Fruit fly (Drosophila melanogaster): Measurements from ENCODE around the gene CG31337.

Gene CG31337

DNA sequence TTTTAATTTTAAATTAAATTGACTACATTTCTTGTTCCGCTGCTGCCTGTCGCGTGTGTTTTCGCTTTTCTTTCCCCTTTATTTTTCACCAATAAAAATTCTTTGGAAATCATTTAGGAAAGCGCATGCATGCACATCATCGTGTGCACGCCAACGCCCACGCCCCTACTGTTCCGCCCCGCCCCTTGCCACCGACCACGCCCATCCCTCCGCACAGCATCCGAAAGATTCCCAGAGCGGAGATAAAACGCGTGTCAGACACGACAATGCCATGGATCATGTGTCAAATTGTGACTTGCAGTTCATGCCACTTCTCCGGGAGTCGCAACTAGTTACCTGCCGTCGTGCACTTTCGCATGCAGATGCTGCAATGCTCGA lies 3.2 kb upstream of the CG31337 start:
- no peak for TF ChIP-seq fd59A (GFP tag; optimal IDR thresholded peaks at IDR 0.05)
- peak; percentile 7 for TF ChIP-seq CG32006 (GFP tag; optimal IDR thresholded peaks at IDR 0.05)
- TF ChIP-seq Eip78C (GFP tag), result peak; percentile 22

DNA sequence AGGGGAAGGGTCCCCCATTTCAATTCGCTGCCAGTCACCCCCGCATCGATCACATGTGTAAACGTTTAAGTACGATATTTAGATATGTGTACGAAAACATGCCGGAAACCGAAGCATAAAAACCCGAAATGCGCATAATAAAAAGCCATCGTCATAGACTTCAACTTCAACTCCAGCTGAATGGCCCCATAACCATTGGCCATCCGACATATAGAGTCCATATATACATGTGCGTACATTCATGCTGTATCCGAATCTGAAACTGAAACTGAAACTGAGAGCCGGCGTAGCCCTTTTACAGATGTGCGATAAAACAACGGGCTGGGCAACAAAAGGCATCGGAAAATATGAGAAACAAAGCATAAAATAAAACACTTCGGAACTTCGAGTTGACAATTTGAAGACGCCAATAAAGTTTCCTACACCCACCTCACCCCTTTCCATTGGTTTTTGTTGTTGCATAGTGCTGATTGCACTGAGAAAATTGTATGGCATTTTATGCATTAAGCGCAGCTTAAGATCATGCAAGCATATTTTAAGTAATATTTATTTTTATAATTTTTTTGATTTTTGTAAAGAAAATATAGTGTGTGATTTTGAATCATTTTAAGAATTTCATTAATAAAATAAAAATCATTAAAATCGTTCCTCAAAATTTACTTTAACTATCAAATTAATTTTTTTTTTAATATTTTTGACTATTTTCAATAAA lies 2.7 kb upstream of the CG31337 start:
- TF ChIP-seq Hr39 (GFP tag; optimal IDR thresholded peaks at IDR 0.05), result no peak
- TF ChIP-seq Lpt (GFP tag; optimal IDR thresholded peaks at IDR 0.05), result no peak
- TF ChIP-seq Sox15 (GFP tag; optimal IDR thresholded peaks at IDR 0.05), result no peak
- no peak for TF ChIP-seq CG6163 (GFP tag; IDR thresholded peaks at IDR 0.05)
- no peak for TF ChIP-seq esn (GFP tag; optimal IDR thresholded peaks at IDR 0.05)
- no peak for TF ChIP-seq CG1621 (tag; optimal IDR thresholded peaks at IDR 0.05)
- no peak for TF ChIP-seq Ets96B (tag; optimal IDR thresholded peaks at IDR 0.05)
- peak; percentile 58 for TF ChIP-seq Eip78C (GFP tag)
- TF ChIP-seq CG32006 (GFP tag; optimal IDR thresholded peaks at IDR 0.05), result peak; percentile 11
- no peak for TF ChIP-seq CG10669 (GFP tag; optimal IDR thresholded peaks at IDR 0.05)
- no peak for TF ChIP-seq cyc (GFP tag; optimal IDR thresholded peaks at IDR 0.05)
- no peak for TF ChIP-seq CG6276 (GFP tag; optimal IDR thresholded peaks at IDR 0.05)
- no peak for TF ChIP-seq dsx (GFP tag; optimal IDR thresholded peaks at IDR 0.05; ENCODE audit: poor library complexity, severe bottlenecking)
- no peak for TF ChIP-seq spab (GFP tag; optimal IDR thresholded peaks at IDR 0.05)
- TF ChIP-seq CG7368 (GFP tag; optimal IDR thresholded peaks at IDR 0.05), result no peak
- TF ChIP-seq CG4318 (GFP tag; optimal IDR thresholded peaks at IDR 0.05), result no peak
- TF ChIP-seq CG3919 (GFP tag; optimal IDR thresholded peaks at IDR 0.05), result no peak
- TF ChIP-seq fd59A (GFP tag; optimal IDR thresholded peaks at IDR 0.05), result no peak

dm6 chr3R:13538723-13539269 lies 6.4 kb downstream of the CG31337 start:
- TF ChIP-seq CG1621 (tag; optimal IDR thresholded peaks at IDR 0.05) (no peak), CG8319 (GFP tag; optimal IDR thresholded peaks at IDR 0.05) (no peak), CG4318 (GFP tag; optimal IDR thresholded peaks at IDR 0.05) (no peak), svp (GFP tag) (no peak), CG32006 (GFP tag; optimal IDR thresholded peaks at IDR 0.05) (no peak), spab (GFP tag; optimal IDR thresholded peaks at IDR 0.05) (no peak), Smox (GFP tag; optimal IDR thresholded peaks at IDR 0.05) (no peak), vri (GFP tag; optimal IDR thresholded peaks at IDR 0.05) (no peak), Eip78C (GFP tag) (no peak), esn (GFP tag; optimal IDR thresholded peaks at IDR 0.05) (no peak), Eip75B (GFP tag; optimal IDR thresholded peaks at IDR 0.05) (no peak), CG8632 (GFP tag; optimal IDR thresholded peaks at IDR 0.05) (no peak), CG31627 (GFP tag; optimal IDR thresholded peaks at IDR 0.05) (no peak), CG8119 (GFP tag; IDR thresholded peaks at IDR 0.05) (no peak)

DNA sequence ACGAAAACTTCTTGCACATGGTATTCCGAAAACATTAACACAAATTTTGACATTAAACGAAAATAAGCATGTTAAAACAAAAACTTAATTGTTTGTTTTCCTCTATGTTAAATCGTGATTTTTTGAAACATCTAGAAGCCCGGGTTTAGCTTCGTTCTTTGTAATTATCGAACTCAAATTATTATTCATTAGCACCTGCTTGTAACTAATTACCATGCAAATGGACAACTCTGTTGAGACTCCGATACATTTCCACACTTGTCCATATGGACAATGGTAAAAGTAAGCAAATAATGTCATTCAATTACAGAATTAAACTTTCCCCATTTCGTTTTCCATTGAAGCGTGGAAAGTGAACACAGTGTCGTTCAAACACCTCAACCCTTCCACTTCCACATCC lies 15.9 kb downstream of the CG31337 start, which contains the start of gene CG46457:
TSS of gene CG46457 (minus strand) at position 101 of the 400 bp plus-strand sequence.
- TF ChIP-seq CG3919 (GFP tag; optimal IDR thresholded peaks at IDR 0.05) (no peak), ss (GFP tag; optimal IDR thresholded peaks at IDR 0.05) (no peak), CG32006 (GFP tag; optimal IDR thresholded peaks at IDR 0.05) (no peak)

- 0 out of 3 replicates have a peak, but pooled peaks have one; percentile 12 for TF ChIP-seq eg (GFP tag; IDR thresholded peaks at IDR 0.05)
- peak; percentile 8 for TF ChIP-seq CG3919 (GFP tag; optimal IDR thresholded peaks at IDR 0.05)
- TF ChIP-seq topi (GFP tag; optimal IDR thresholded peaks at IDR 0.05), result peak; percentile 23
- peak in 1 of 2 experiments; percentile 13 for TF ChIP-seq ss (GFP tag; optimal IDR thresholded peaks at IDR 0.05)
- TF ChIP-seq CG11902 (GFP tag; optimal IDR thresholded peaks at IDR 0.05), result peak; percentile 11
- TF ChIP-seq Hr39 (GFP tag; optimal IDR thresholded peaks at IDR 0.05), result peak; percentile 50
- peak; percentile 26 for TF ChIP-seq Sox15 (GFP tag; optimal IDR thresholded peaks at IDR 0.05)
- no peak for TF ChIP-seq CG11294 (GFP tag; IDR thresholded peaks at IDR 0.05)
- TF ChIP-seq lz (GFP tag; optimal IDR thresholded peaks at IDR 0.05), result peak; percentile 29
- TF ChIP-seq Eip78C (GFP tag), result peak; percentile 74
- TF ChIP-seq esn (GFP tag; optimal IDR thresholded peaks at IDR 0.05), result peak; percentile 58
- TF ChIP-seq pdm3 (GFP tag; optimal IDR thresholded peaks at IDR 0.05), result peak; percentile 26
- no peak for TF ChIP-seq fd59A (GFP tag; optimal IDR thresholded peaks at IDR 0.05)
- TF ChIP-seq svp (GFP tag), result peak; percentile 78
- peak; percentile 46 for TF ChIP-seq CG31627 (GFP tag; optimal IDR thresholded peaks at IDR 0.05)
- TF ChIP-seq Sox102F (GFP tag; optimal IDR thresholded peaks at IDR 0.05), result peak; percentile 32
- no peak for TF ChIP-seq Eip75B (GFP tag; optimal IDR thresholded peaks at IDR 0.05)
- no peak for TF ChIP-seq CG15336 (GFP tag; IDR thresholded peaks at IDR 0.05)
- peak; percentile 11 for TF ChIP-seq OdsH (GFP tag; optimal IDR thresholded peaks at IDR 0.05)
- peak; percentile 19 for TF ChIP-seq CG8632 (GFP tag; optimal IDR thresholded peaks at IDR 0.05)
- no peak for TF ChIP-seq CG6854 (GFP tag; optimal IDR thresholded peaks at IDR 0.05)
- peak; percentile 4 for TF ChIP-seq CG10631 (GFP tag; optimal IDR thresholded peaks at IDR 0.05)
- TF ChIP-seq CG3032 (tag; optimal IDR thresholded peaks at IDR 0.05), result peak; percentile 18
- no peak for TF ChIP-seq Gug (GFP tag; IDR thresholded peaks at IDR 0.05)
- no peak for TF ChIP-seq fkh (GFP tag; optimal IDR thresholded peaks at IDR 0.05)
Observed at dm6 chr3R:13526638-13527037, 18.6 kb downstream of the CG31337 start.

Measured in whole organism, prepupa.